Worm (Caenorhabditis elegans): ENCODE measurements around the gene F49C12.12.
"Not testable (repeated sequence)": the region's sequence is repeated elsewhere in the genome, so short reads cannot be mapped to it uniquely, and the experiment has no call there.

F49C12.12 gene

ce11 chrIV:9299145-9299544, 21.7 kb downstream of the F49C12.12 start, which contains the start of gene F49C12.2:
Gene F49C12.2, minus strand, starts transcription at chrIV:9299245.
- no peak for TF ChIP-seq vab-15 (tag; optimal IDR thresholded peaks at IDR 0.05)
- no peak for TF ChIP-seq pag-3 (tag; optimal IDR thresholded peaks at IDR 0.05; ENCODE audit: borderline replicate concordance, insufficient read depth)
- no peak for TF ChIP-seq pax-3 (tag; optimal IDR thresholded peaks at IDR 0.05)
- TF ChIP-seq snpc-4 (tag; optimal IDR thresholded peaks at IDR 0.05) = no peak
- TF ChIP-seq ets-5 (GFP tag; IDR thresholded peaks at IDR 0.05) = no peak
- TF ChIP-seq rnt-1 (tag; optimal IDR thresholded peaks at IDR 0.05) = no peak
- no peak for TF ChIP-seq nhr-84 (tag; optimal IDR thresholded peaks at IDR 0.05)
- TF ChIP-seq tbx-2 (tag; optimal IDR thresholded peaks at IDR 0.05) = no peak
- no peak for TF ChIP-seq ztf-4 (tag; optimal IDR thresholded peaks at IDR 0.05)
- TF ChIP-seq efl-1 (optimal IDR thresholded peaks at IDR 0.05) = no peak
- TF ChIP-seq efl-1 (GFP tag; optimal IDR thresholded peaks at IDR 0.05 in 1 of 2) = no peak
- no peak for TF ChIP-seq lsy-2 (tag; optimal IDR thresholded peaks at IDR 0.05)
- TF ChIP-seq dpl-1 (GFP tag; optimal IDR thresholded peaks at IDR 0.05) = no peak
- TF ChIP-seq nhr-77 (tag; optimal IDR thresholded peaks at IDR 0.05) = no peak
- TF ChIP-seq ces-1 (GFP tag; optimal IDR thresholded peaks at IDR 0.05) = no peak
- TF ChIP-seq mab-9 (GFP tag; IDR thresholded peaks at IDR 0.05) = no peak

ce11 chrIV:9296285-9296684, 24.6 kb downstream of the F49C12.12 start, which contains the start of gene F49C12.1:
Gene F49C12.1, minus strand, starts transcription at chrIV:9296354.
- no peak for TF ChIP-seq nhr-84 (tag; optimal IDR thresholded peaks at IDR 0.05)
- no peak for TF ChIP-seq egl-27 (tag; optimal IDR thresholded peaks at IDR 0.05)
- TF ChIP-seq mdl-1 (tag; optimal IDR thresholded peaks at IDR 0.05) = no peak
- TF ChIP-seq aha-1 (tag; optimal IDR thresholded peaks at IDR 0.05) = no peak
- TF ChIP-seq lin-39 (tag; optimal IDR thresholded peaks at IDR 0.05) = no peak
- TF ChIP-seq fkh-8 (tag; optimal IDR thresholded peaks at IDR 0.05) = no peak
- TF ChIP-seq nhr-237 (tag; optimal IDR thresholded peaks at IDR 0.05) = no peak
- TF ChIP-seq mef-2 (tag; optimal IDR thresholded peaks at IDR 0.05) = no peak

DNA sequence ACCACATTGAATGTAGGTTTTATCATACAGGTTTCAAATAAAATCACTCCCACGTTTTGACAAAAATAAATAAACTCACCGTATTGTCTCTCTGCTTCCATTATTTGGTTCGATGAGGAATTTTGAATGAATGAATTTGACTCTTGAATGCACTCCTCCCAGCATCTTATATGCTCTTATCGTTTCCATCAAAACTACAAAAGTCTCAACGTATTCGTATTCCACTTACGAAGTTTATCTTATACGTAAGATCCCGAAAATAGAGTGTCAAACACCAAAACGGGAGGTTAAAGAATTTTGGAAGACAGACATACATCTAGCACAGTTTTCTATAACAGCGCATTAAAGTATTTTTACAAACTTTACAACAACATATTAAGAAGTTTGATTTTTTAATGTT, 27.1 kb downstream of the F49C12.12 start, which contains the start of gene nhr-264:
Gene nhr-264 (minus strand): TSS at position 101 of the 400 bp plus-strand sequence.
- TF ChIP-seq lin-14 (GFP tag; optimal IDR thresholded peaks at IDR 0.05); aha-1 (tag; optimal IDR thresholded peaks at IDR 0.05); grh-1 (GFP tag; IDR thresholded peaks at IDR 0.05): not testable (repeated sequence)

DNA sequence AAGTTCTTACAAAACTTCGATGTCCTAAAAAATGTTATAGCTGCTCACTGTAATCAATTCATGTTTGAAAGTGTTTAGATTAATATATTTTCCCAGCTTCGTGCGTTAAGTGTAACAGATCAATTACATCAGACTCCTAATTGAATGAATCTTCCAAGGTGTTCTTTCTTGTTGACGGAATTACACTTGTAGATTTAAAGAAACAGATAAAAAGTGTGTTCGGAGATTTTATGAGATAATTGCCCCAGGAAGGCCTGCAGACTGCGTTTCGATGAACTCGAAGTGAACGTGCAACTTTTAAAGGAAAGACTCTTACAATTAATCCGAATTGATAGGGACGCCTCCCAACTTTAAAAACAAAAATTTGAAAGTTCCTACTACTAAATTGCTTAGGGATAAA, 31.3 kb downstream of the F49C12.12 start:
- no peak for TF ChIP-seq grh-1 (GFP tag; IDR thresholded peaks at IDR 0.05)
- TF ChIP-seq sox-4 (tag; optimal IDR thresholded peaks at IDR 0.05) = no peak
- TF ChIP-seq skn-1 (tag; optimal IDR thresholded peaks at IDR 0.05) = no peak
- TF ChIP-seq egl-27 (tag; optimal IDR thresholded peaks at IDR 0.05) = no peak
- TF ChIP-seq pqm-1 (tag; optimal IDR thresholded peaks at IDR 0.05) = no peak
- no peak for TF ChIP-seq ceh-8 (GFP tag; optimal IDR thresholded peaks at IDR 0.05)
- no peak for TF ChIP-seq nhr-84 (tag; optimal IDR thresholded peaks at IDR 0.05)
- no peak for TF ChIP-seq lin-14 (GFP tag; optimal IDR thresholded peaks at IDR 0.05)
- no peak for TF ChIP-seq elt-2 (tag; optimal IDR thresholded peaks at IDR 0.05)
- TF ChIP-seq nhr-20 (tag; optimal IDR thresholded peaks at IDR 0.05) = no peak
- TF ChIP-seq Y116A8C.19 (tag; optimal IDR thresholded peaks at IDR 0.05; ENCODE audit: borderline replicate concordance) = no peak
- no peak for TF ChIP-seq fos-1 (tag; optimal IDR thresholded peaks at IDR 0.05)
- no peak for TF ChIP-seq efl-3 (GFP tag; optimal IDR thresholded peaks at IDR 0.05)
- TF ChIP-seq unc-86 (tag; optimal IDR thresholded peaks at IDR 0.05) = no peak
- TF ChIP-seq pax-3 (tag; optimal IDR thresholded peaks at IDR 0.05) = no peak
- TF ChIP-seq ztf-4 (tag; optimal IDR thresholded peaks at IDR 0.05) = no peak
- no peak for TF ChIP-seq lin-35 (GFP tag; optimal IDR thresholded peaks at IDR 0.05)
- no peak for TF ChIP-seq nhr-237 (tag; optimal IDR thresholded peaks at IDR 0.05)

All from whole organism, L1 larva.